Worm (Caenorhabditis elegans) whole organism, young adult: Measurements from ENCODE around the gene K12D12.4.

Experiments
- D2030.7 ChIP-seq: fragments of 200-800 bp; sonication (Bioruptor generic); IDR thresholded peaks from 2 replicates; pipeline ENCODE4 v1.3.6; 2022; ENCODE audit warnings: missing genetic modification reagents, missing genetic modification characterization, missing compliant biosample characterization
- F33H1.4 ChIP-seq: fragments of 200-800 bp; sonication (Bioruptor generic); IDR thresholded peaks from 2 replicates; pipeline ENCODE4 v1.3.6; 2022; ENCODE audit warnings: missing genetic modification reagents, missing genetic modification characterization, missing compliant biosample characterization
- T07F8.4 ChIP-seq: sonication (generic microtip); optimal IDR thresholded peaks from 2 replicates; lab custom pipeline; 2016; ENCODE audit warnings: mild to moderate bottlenecking, missing genetic modification characterization, moderate library complexity, missing compliant biosample characterization
- T26A5.8 ChIP-seq: sonication (generic microtip); optimal IDR thresholded peaks from 2 replicates; lab custom pipeline; 2016; ENCODE audit warnings: missing genetic modification characterization, missing compliant biosample characterization
- Y79H2A.3 ChIP-seq: fragments of 200-800 bp; sonication (Bioruptor generic); conservative IDR thresholded peaks from 2 replicates; pipeline ENCODE4 v1.3.6; 2022; ENCODE audit warnings: missing genetic modification reagents, missing genetic modification characterization, missing compliant biosample characterization
- atf-7 ChIP-seq: sonication (generic microtip); optimal IDR thresholded peaks from 2 replicates; lab custom pipeline; 2017; ENCODE audit warnings: mild to moderate bottlenecking, missing genetic modification characterization, missing compliant biosample characterization
- attf-5 ChIP-seq: fragments of 200-800 bp; sonication (Bioruptor generic); optimal IDR thresholded peaks from 2 replicates; lab custom pipeline; 2018; ENCODE audit warnings: mild to moderate bottlenecking, missing genetic modification characterization, missing compliant biosample characterization
- ceh-100 ChIP-seq: fragments of 200-800 bp; sonication (Bioruptor generic); IDR thresholded peaks from 2 replicates; pipeline ENCODE4 v1.3.6; 2022; ENCODE audit warnings: missing genetic modification reagents, missing genetic modification characterization, missing compliant biosample characterization
- ceh-91 ChIP-seq: fragments of 200-800 bp; sonication (Bioruptor generic); IDR thresholded peaks from 2 replicates; pipeline ENCODE4 v1.3.6; 2022; ENCODE audit warnings: missing genetic modification reagents, missing genetic modification characterization, missing compliant biosample characterization
- dox-1 ChIP-seq: fragments of 200-800 bp; sonication (Bioruptor generic); IDR thresholded peaks from 2 replicates; pipeline ENCODE4 v1.3.6; 2022; ENCODE audit warnings: missing genetic modification reagents, missing genetic modification characterization, missing compliant biosample characterization
- dpl-1 ChIP-seq: fragments of 150-350 bp; optimal IDR thresholded peaks from 2 replicates; lab custom pipeline; 2014; ENCODE audit warnings: missing biosample characterization, missing genetic modification reagents, missing genetic modification characterization
- efl-1 ChIP-seq: fragments of 150-350 bp; optimal IDR thresholded peaks from 2 replicates; lab custom pipeline; 2014; ENCODE audit warnings: missing biosample characterization, missing genetic modification reagents, missing genetic modification characterization
- ekl-4 ChIP-seq: fragments of 200-800 bp; sonication (Bioruptor generic); IDR thresholded peaks from 2 replicates; pipeline ENCODE4 v1.3.6; 2022; ENCODE audit warnings: missing genetic modification reagents, missing genetic modification characterization, missing compliant biosample characterization
- ets-4 ChIP-seq: fragments of 200-800 bp; sonication (Bioruptor generic); optimal IDR thresholded peaks from 2 replicates; lab custom pipeline; 2018; ENCODE audit warnings: mild to moderate bottlenecking, missing genetic modification characterization, missing compliant biosample characterization
- hmg-1.2 ChIP-seq: fragments of 200-800 bp; sonication (Bioruptor generic); IDR thresholded peaks from 2 replicates; pipeline ENCODE4 v1.3.6; 2022; ENCODE audit warnings: missing genetic modification reagents, missing genetic modification characterization, missing compliant biosample characterization
- hsf-1 ChIP-seq: fragments of 200-800 bp; sonication (Bioruptor generic); IDR thresholded peaks from 2 replicates; pipeline ENCODE4 v1.3.6; 2022; ENCODE audit warnings: missing genetic modification reagents, missing genetic modification characterization, missing compliant biosample characterization
- let-526 ChIP-seq: fragments of 200-800 bp; sonication (Bioruptor generic); IDR thresholded peaks from 2 replicates; pipeline ENCODE4 v1.3.6; 2022; ENCODE audit warnings: missing genetic modification reagents, missing genetic modification characterization, missing compliant biosample characterization
- lin-35 ChIP-seq, 3 experiments: fragments of 150-350 bp in 2 of 3; sonication (generic microtip) in 1 of 3; optimal IDR thresholded peaks; 2 replicates each; lab custom pipeline; 2014 to 2018; ENCODE audit warnings: missing biosample characterization in 3 of 3, missing genetic modification characterization in 3 of 3, missing genetic modification reagents in 3 of 3
- lin-40 ChIP-seq: sonication (generic microtip); optimal IDR thresholded peaks from 2 replicates; lab custom pipeline; 2016; ENCODE audit warnings: missing genetic modification characterization, mild to moderate bottlenecking, missing compliant biosample characterization, missing genotype, missing genetic modification reagents
- lsl-1 ChIP-seq: fragments of 200-800 bp; sonication (Bioruptor generic); optimal IDR thresholded peaks from 2 replicates; lab custom pipeline; 2018; ENCODE audit warnings: mild to moderate bottlenecking, missing genetic modification characterization, moderate library complexity, missing compliant biosample characterization
- madf-10 ChIP-seq: sonication (generic microtip); optimal IDR thresholded peaks from 2 replicates; lab custom pipeline; 2016; ENCODE audit warnings: mild to moderate bottlenecking, missing genetic modification characterization, missing compliant biosample characterization
- madf-3 ChIP-seq: fragments of 200-800 bp; sonication (Bioruptor generic); IDR thresholded peaks from 2 replicates; pipeline ENCODE4 v1.3.6; 2022; ENCODE audit warnings: missing genetic modification reagents, missing genetic modification characterization, missing compliant biosample characterization
- madf-6 ChIP-seq: fragments of 200-800 bp; sonication (Bioruptor generic); IDR thresholded peaks from 2 replicates; pipeline ENCODE4 v1.3.6; 2022; ENCODE audit warnings: missing genetic modification reagents, missing genetic modification characterization, missing compliant biosample characterization
- madf-8 ChIP-seq: fragments of 200-800 bp; sonication (Bioruptor generic); conservative IDR thresholded peaks from 2 replicates; pipeline ENCODE4 v1.3.6; 2022; ENCODE audit warnings: missing genetic modification reagents, missing genetic modification characterization, missing compliant biosample characterization
- mes-4 ChIP-seq: sonication (generic microtip); optimal IDR thresholded peaks from 2 replicates; lab custom pipeline; 2016; ENCODE audit warnings: missing genotype, missing genetic modification characterization, missing compliant biosample characterization
- nfya-2 ChIP-seq: fragments of 200-800 bp; sonication (Bioruptor generic); IDR thresholded peaks from 2 replicates; pipeline ENCODE4 v1.3.6; 2022; ENCODE audit warnings: missing genetic modification reagents, missing genetic modification characterization, missing compliant biosample characterization
- nhr-80 ChIP-seq: sonication (generic microtip); optimal IDR thresholded peaks from 2 replicates; lab custom pipeline; 2016; ENCODE audit warnings: missing genetic modification characterization, missing compliant biosample characterization
- tbp1 ChIP-seq: fragments of 200-800 bp; sonication (Bioruptor generic); optimal IDR thresholded peaks from 2 replicates; lab custom pipeline; 2018; ENCODE audit warnings: mild to moderate bottlenecking, missing genetic modification characterization, missing compliant biosample characterization
- unc-62 ChIP-seq: fragments of 150-350 bp; optimal IDR thresholded peaks from 2 replicates; lab custom pipeline; 2014; ENCODE audit warnings: missing biosample characterization, missing genetic modification reagents, missing genetic modification characterization
- xnd-1 ChIP-seq: sonication (generic microtip); optimal IDR thresholded peaks from 2 replicates; lab custom pipeline; 2016; ENCODE audit warnings: missing genotype, missing genetic modification reagents, missing genetic modification characterization, missing compliant biosample characterization
- ztf-26 ChIP-seq: sonication (generic microtip); optimal IDR thresholded peaks from 2 replicates; lab custom pipeline; 2017; ENCODE audit warnings: missing genetic modification characterization, missing compliant biosample characterization

K12D12.4 gene

DNA sequence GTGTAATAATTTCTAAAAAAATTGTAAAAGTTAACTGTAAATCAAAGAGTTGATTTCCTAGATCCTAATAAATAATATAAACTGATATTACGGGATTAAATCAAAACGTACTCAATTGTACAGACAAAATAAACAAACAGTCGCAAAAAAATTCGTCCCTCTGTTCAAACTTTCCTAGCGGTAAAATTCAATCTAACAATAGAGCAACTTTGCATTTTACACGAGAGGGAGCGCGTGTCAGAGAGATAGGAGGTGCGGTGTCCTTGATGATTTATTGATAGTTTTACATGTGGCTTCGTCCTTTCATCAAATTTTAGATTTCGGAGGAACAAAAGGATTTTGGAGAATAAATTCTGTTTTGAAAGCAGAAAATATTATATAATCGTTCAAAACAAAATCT lies 34.9 kb downstream of the K12D12.4 start:
- peak; percentile 7 for TF ChIP-seq attf-5 (GFP tag; lab: Kevin White, UChicago)
- TF ChIP-seq nhr-80 (tag; lab: Kevin White, UChicago) = peak; percentile 31
- no peak for TF ChIP-seq ztf-26 (tag; lab: Kevin White, UChicago)

DNA sequence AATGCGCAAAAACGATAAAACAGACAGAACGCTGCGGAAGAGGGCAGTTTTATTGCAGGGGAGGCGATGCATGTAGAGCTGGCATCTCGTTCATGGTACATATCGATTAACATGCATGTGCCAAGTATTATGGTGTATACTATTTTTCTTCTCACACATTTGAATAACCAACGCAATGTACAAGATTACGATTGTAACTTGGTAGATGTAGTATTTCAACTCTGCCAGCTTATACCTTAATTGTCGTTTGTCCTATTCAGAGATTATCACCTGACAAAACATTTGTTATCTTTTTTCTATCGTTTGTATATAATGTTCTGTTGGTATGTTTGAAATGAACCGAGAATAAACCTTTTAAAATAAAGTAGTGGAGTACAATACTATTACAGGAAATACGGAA lies 35.6 kb downstream of the K12D12.4 start, which contains the start of gene pes-5:
pes-5 (minus strand) TSS at position 101 of the 400 bp plus-strand sequence.
- TF ChIP-seq T07F8.4 (tag; lab: Kevin White, UChicago) (no peak), ceh-100 (no peak), T26A5.8 (tag; lab: Kevin White, UChicago) (no peak)

DNA sequence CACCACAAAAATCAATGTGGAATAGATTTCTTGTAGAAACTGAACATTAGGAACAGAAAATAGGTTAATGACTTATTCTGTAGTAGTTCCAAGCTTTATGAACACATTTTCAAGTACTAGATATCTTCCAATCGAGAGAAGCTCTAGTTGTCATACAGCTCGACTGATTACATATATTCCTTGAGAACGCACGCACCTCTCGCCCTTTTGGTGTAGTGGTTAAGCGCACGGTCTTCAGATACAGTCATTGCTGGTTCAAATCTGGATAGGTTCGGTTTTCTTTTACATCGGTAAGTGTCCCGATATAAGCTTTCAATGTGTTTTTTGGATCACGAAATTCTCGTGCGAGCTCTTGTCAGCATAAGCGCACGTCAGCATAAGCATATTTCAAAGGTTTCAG lies 40.9 kb downstream of the K12D12.4 start:
- peak; percentile 65 for TF ChIP-seq tbp1 (GFP tag; lab: Kevin White, UChicago)

DNA sequence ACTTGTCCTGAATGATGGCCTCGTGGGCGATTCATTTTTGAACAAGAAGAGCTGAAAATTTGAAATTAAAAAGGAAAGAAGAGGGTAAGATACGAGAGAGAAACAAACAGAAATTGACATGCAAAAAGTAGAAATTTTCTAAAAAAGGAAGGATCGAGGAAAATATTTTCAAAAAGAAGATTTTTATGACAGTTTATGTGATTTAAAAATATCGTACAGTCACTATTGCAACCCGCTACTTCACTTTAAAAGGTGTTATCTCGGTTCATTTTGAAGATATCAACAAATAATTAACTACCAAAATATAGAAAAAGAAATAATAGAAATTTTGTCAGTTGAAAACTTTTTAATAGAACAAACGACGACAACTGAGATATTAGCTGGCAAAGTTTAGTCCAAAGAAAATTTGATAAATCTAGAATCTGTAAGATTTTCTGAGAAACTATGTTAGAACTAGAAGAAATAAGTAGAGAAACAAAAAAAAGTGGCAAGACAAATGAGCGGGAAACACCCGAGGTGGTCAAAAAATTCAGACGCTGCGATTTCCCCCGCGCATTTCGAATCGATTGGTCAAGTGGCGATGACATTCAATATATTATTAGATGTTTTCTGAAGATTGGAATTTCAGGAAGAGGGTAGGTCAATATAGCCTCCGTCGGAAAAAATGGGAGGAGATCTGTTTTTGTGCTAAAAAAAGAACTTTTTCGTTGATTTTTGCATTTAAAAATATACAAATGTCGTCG lies 41.8 kb downstream of the K12D12.4 start, which contains the start of gene Y6D1A.1:
Y6D1A.1 (minus strand) TSS at position 51 of the 743 bp plus-strand sequence.
- TF ChIP-seq ekl-4 (GFP tag; lab: Robert Waterston, UW) (0 out of 2 replicates have a peak, but pooled peaks have one; percentile 33), dox-1 (peak; percentile 17; the same call in 1 of the 2 replicates), efl-1 (GFP tag; lab: Kevin White, UChicago) (peak; percentile 90), madf-6 (GFP tag; lab: Robert Waterston, UW) (peak; percentile 95), nfya-2 (GFP tag; lab: Robert Waterston, UW) (no peak), atf-7 (no peak), hsf-1 (GFP tag; lab: Robert Waterston, UW) (0 out of 2 replicates have a peak, but pooled peaks have one; percentile 62), F33H1.4 (GFP tag; lab: Robert Waterston, UW) (peak; percentile 59; the same call in 1 of the 2 replicates), xnd-1 (peak; percentile 59), unc-62 (GFP tag; lab: Kevin White, UChicago) (no peak), lsl-1 (GFP tag; lab: Kevin White, UChicago) (peak; percentile 55), madf-8 (GFP tag; lab: Robert Waterston, UW) (peak; percentile 80), mes-4 (no peak), let-526 (GFP tag; lab: Robert Waterston, UW) (no peak), hmg-1.2 (GFP tag; lab: Robert Waterston, UW) (peak; percentile 28; the same call in 1 of the 2 replicates), lin-35 (GFP tag; optimal IDR thresholded peaks at IDR 0.05; lab: Kevin White, UChicago) (peak in 1 of 3 experiments; percentile 4), madf-10 (tag; lab: Kevin White, UChicago) (no peak), ceh-91 (peak; percentile 68), lin-40 (tag; lab: Kevin White, UChicago) (no peak), D2030.7 (GFP tag; lab: Robert Waterston, UW) (peak; percentile 50; the same call in 1 of the 2 replicates), madf-3 (GFP tag; lab: Robert Waterston, UW) (peak; percentile 59; the same call in 1 of the 2 replicates), dpl-1 (GFP tag; lab: Kevin White, UChicago) (peak; percentile 43)
- TF ChIP-seq, all 124 proteins: peak for 15

DNA sequence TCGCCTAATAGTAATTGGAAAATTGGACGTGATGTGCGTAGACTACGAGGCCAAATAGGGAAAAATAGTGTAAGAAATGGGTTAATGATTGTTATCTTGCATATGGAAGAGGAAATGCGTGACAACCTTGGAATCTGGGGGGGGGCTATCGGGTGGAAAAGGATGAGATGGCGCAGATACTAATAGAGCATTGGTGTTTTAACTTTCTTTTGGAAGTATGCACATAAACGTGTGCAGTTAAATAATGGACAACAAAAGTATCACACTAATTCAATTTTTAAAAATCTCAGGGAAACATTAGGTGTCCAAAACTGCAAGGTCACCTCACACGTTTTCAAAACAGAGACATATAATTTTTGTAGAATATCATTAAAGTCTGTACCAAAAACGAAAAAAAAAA lies 45.7 kb downstream of the K12D12.4 start, which contains the start of gene Y6D1A.2:
Y6D1A.2 (minus strand) TSS at position 101 of the 400 bp plus-strand sequence.
- TF ChIP-seq lin-35 (GFP tag; optimal IDR thresholded peaks at IDR 0.05; lab: Kevin White, UChicago) (no peak), lin-40 (tag; lab: Kevin White, UChicago) (no peak), madf-10 (tag; lab: Kevin White, UChicago) (no peak), ets-4 (GFP tag; lab: Kevin White, UChicago) (no peak), Y79H2A.3 (GFP tag; lab: Robert Waterston, UW) (no peak)
